Worm (Caenorhabditis elegans): ENCODE measurements around the gene gldi-2.

gldi-2 gene

ce11 chrII:6834582-6835058 is 51.4 kb downstream of the gldi-2 start, which contains the start of gene egl-27 (continued):
- TF ChIP-seq nhr-28 (tag; optimal IDR thresholded peaks at IDR 0.05) (peak; percentile 21), lin-39 (tag; optimal IDR thresholded peaks at IDR 0.05) (no peak), nhr-41 (GFP tag; IDR thresholded peaks at IDR 0.05) (no peak), F10B5.3 (tag; optimal IDR thresholded peaks at IDR 0.05) (no peak)

DNA sequence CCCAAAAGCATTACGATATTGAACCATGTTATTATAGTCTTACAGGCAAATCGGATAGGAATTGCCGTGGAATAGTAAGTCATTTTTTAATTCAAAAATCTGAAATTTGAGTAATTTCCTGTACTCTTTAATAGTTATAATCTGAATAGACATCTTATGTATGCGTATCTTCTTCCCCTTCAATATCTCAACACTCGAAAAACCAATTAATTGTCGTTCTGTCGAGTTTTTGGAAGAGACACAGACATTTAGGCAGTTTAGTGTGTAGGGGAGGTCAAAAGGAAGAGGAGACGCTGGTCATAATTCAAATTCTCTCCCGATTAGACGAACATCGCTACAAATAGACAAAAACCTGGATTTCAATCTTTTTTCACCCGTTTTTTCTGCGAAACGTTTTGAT is 52.3 kb downstream of the gldi-2 start:
- TF ChIP-seq nhr-41 (GFP tag; IDR thresholded peaks at IDR 0.05), result no peak
- no peak for TF ChIP-seq daf-8 (GFP tag; IDR thresholded peaks at IDR 0.05)
- peak in 1 of 2 experiments; percentile 98 for TF ChIP-seq unc-62 (GFP tag; optimal IDR thresholded peaks at IDR 0.05 in 1 of 2)
- TF ChIP-seq unc-62 (tag; optimal IDR thresholded peaks at IDR 0.05), result no peak
- TF ChIP-seq Y5F2A.4 (GFP tag; optimal IDR thresholded peaks at IDR 0.05), result no peak
- TF ChIP-seq arid-1 (GFP tag; conservative IDR thresholded peaks at IDR 0.05), result no peak
- no peak for TF ChIP-seq zip-11 (GFP tag; IDR thresholded peaks at IDR 0.05)
- no peak for TF ChIP-seq lin-29 (GFP tag; IDR thresholded peaks at IDR 0.05)
- TF ChIP-seq mep-1 (tag; optimal IDR thresholded peaks at IDR 0.05), result peak; percentile 28
- TF ChIP-seq hlh-30 (tag; optimal IDR thresholded peaks at IDR 0.05; ENCODE audit: insufficient read depth), result peak; percentile 17
- 0 out of 2 replicates have a peak, but pooled peaks have one; percentile 47 for TF ChIP-seq tra-1 (GFP tag; IDR thresholded peaks at IDR 0.05)
- TF ChIP-seq nhr-10 (tag; optimal IDR thresholded peaks at IDR 0.05), result peak; percentile 18
- TF ChIP-seq D1046.2 (GFP tag; IDR thresholded peaks at IDR 0.05), result no peak
- TF ChIP-seq pqm-1 (tag; optimal IDR thresholded peaks at IDR 0.05), result no peak
- no peak for TF ChIP-seq duxl-1 (tag; optimal IDR thresholded peaks at IDR 0.05; ENCODE audit: poor library complexity)
- peak in 1 of 2 experiments; percentile 50 for TF ChIP-seq lsy-2 (tag; optimal IDR thresholded peaks at IDR 0.05)
- TF ChIP-seq jun-1 (tag; optimal IDR thresholded peaks at IDR 0.05), result no peak
- peak; percentile 80 for TF ChIP-seq nhr-28 (tag; optimal IDR thresholded peaks at IDR 0.05)
- TF ChIP-seq aha-1 (tag), result peak; percentile 92
- TF ChIP-seq ceh-62 (tag; optimal IDR thresholded peaks at IDR 0.05), result no peak
- peak; percentile 33 for TF ChIP-seq dve-1 (tag; optimal IDR thresholded peaks at IDR 0.05; ENCODE audit: insufficient read depth)
- TF ChIP-seq nhr-25 (tag; optimal IDR thresholded peaks at IDR 0.05; ENCODE audit: borderline replicate concordance, insufficient read depth), result no peak
- TF ChIP-seq mes-2 (tag; optimal IDR thresholded peaks at IDR 0.05; ENCODE audit: poor library complexity, severe bottlenecking), result peak; percentile 11
- no peak for TF ChIP-seq Y48G9A.11 (GFP tag; IDR thresholded peaks at IDR 0.05)
- TF ChIP-seq ZK337.2 (GFP tag; IDR thresholded peaks at IDR 0.05), result no peak
- no peak for TF ChIP-seq rbr-2 (tag; optimal IDR thresholded peaks at IDR 0.05)

DNA sequence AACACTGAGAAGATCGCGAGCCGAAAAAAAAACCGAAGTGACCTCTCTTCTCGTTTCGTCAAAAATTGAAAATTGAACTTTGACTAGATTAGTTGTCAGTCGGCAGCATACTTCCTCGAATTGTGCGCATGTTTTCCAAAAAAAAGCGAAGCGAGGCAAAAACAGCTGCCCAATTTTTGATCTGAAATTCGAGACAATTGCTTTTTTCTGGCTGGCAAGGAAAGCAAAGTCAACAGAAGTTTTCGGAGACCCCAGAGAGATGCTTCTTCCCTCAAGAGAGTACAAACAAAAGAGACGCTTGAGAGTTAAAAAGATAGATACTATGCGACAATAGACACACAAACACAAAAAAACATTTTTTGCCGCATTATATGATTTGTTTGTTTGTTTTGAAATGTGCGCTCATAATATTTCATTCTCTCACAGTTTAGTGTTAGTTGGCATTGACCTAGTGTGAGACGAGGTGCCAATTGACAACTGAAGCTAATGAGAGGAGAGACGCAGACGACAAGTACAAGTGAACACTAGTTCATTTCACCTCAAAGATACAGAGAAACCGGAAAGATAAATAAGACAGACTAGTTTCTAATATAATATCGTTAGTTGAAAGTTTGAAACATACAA is 52.9 kb downstream of the gldi-2 start:
- TF ChIP-seq dmd-9 (GFP tag; IDR thresholded peaks at IDR 0.05) (no peak), lim-7 (GFP tag; IDR thresholded peaks at IDR 0.05) (no peak), daf-12 (tag; optimal IDR thresholded peaks at IDR 0.05) (no peak), nhr-6 (tag; optimal IDR thresholded peaks at IDR 0.05) (peak; percentile 8), rbr-2 (tag; optimal IDR thresholded peaks at IDR 0.05) (peak; percentile 25), lin-29 (GFP tag; IDR thresholded peaks at IDR 0.05) (no peak), lin-15B (tag; optimal IDR thresholded peaks at IDR 0.05) (no peak), Y5F2A.4 (GFP tag; optimal IDR thresholded peaks at IDR 0.05) (no peak), nhr-10 (tag; optimal IDR thresholded peaks at IDR 0.05) (no peak), ZK337.2 (GFP tag; IDR thresholded peaks at IDR 0.05) (no peak), pha-4 (GFP tag; IDR thresholded peaks at IDR 0.05) (peak; percentile 25; the same call in 1 of the 2 replicates), pha-4 (tag; optimal IDR thresholded peaks at IDR 0.05) (no peak), spr-3 (GFP tag; optimal IDR thresholded peaks at IDR 0.05) (no peak), unc-130 (GFP tag; optimal IDR thresholded peaks at IDR 0.05) (no peak), tag-97 (GFP tag; IDR thresholded peaks at IDR 0.05) (no peak), jun-1 (tag; optimal IDR thresholded peaks at IDR 0.05) (no peak), nhr-76 (tag; optimal IDR thresholded peaks at IDR 0.05) (no peak), aly-2 (tag; optimal IDR thresholded peaks at IDR 0.05) (no peak), Y105C5A.15 (GFP tag; IDR thresholded peaks at IDR 0.05) (no peak), dve-1 (tag; optimal IDR thresholded peaks at IDR 0.05; ENCODE audit: insufficient read depth) (peak; percentile 52), mep-1 (tag; optimal IDR thresholded peaks at IDR 0.05) (peak; percentile 17), dmd-8 (GFP tag; IDR thresholded peaks at IDR 0.05) (no peak), snpc-1.2 (GFP tag; IDR thresholded peaks at IDR 0.05) (no peak), F49E8.2 (tag; optimal IDR thresholded peaks at IDR 0.05; ENCODE audit: borderline replicate concordance) (no peak), daf-16 (GFP tag; optimal IDR thresholded peaks at IDR 0.05) (peak in 1 of 2 experiments; percentile 31), daf-16 (tag; optimal IDR thresholded peaks at IDR 0.05) (peak; percentile 51), mes-2 (tag; optimal IDR thresholded peaks at IDR 0.05; ENCODE audit: poor library complexity, severe bottlenecking) (peak; percentile 10), dmd-6 (GFP tag; IDR thresholded peaks at IDR 0.05) (no peak)
